Fruit fly (Drosophila melanogaster): Measurements from ENCODE around the gene ImpL2.
A peak's percentile ranks its signal among the peaks of the same experiment; 100 is the strongest.

Gene ImpL2

dm6 chr3L:4221226-4221770, 14.6 kb downstream of the ImpL2 start:
- TF ChIP-seq Ets65A (GFP tag) (no peak), Meics (GFP tag; optimal IDR thresholded peaks at IDR 0.05) (peak; percentile 22), Camta (GFP tag; optimal IDR thresholded peaks at IDR 0.05) (no peak), chn (GFP tag; optimal IDR thresholded peaks at IDR 0.05) (no peak), Oli (tag; optimal IDR thresholded peaks at IDR 0.05) (no peak), toy (GFP tag; IDR thresholded peaks at IDR 0.05) (no peak), sug (tag; optimal IDR thresholded peaks at IDR 0.05) (peak; percentile 95), mirr (GFP tag; optimal IDR thresholded peaks at IDR 0.05) (peak; percentile 89), gsb-n (tag; optimal IDR thresholded peaks at IDR 0.05) (peak; percentile 52), CG5953 (GFP tag; IDR thresholded peaks at IDR 0.05) (no peak), MESR4 (GFP tag; optimal IDR thresholded peaks at IDR 0.05) (no peak), Dp (GFP tag; optimal IDR thresholded peaks at IDR 0.05) (no peak), H2.0 (GFP tag; IDR thresholded peaks at IDR 0.05) (no peak), CG4328 (GFP tag; optimal IDR thresholded peaks at IDR 0.05) (peak; percentile 45), CG12219 (GFP tag; optimal IDR thresholded peaks at IDR 0.05) (peak; percentile 43), ci (GFP tag; IDR thresholded peaks at IDR 0.05) (0 out of 3 replicates have a peak, but pooled peaks have one; percentile 43), PHDP (tag; optimal IDR thresholded peaks at IDR 0.05) (peak; percentile 29), Fer1 (GFP tag; optimal IDR thresholded peaks at IDR 0.05) (peak; percentile 6), lab (GFP tag; optimal IDR thresholded peaks at IDR 0.05) (peak; percentile 81), E2f2 (GFP tag; IDR thresholded peaks at IDR 0.05) (0 out of 2 replicates have a peak, but pooled peaks have one; percentile 15), NFAT (GFP tag; IDR thresholded peaks at IDR 0.05) (peak; percentile 68; the same call in 1 of the 2 replicates), CG4404 (GFP tag; IDR thresholded peaks at IDR 0.05) (no peak), dmrt11E (tag; optimal IDR thresholded peaks at IDR 0.05) (no peak), schlank (tag; optimal IDR thresholded peaks at IDR 0.05) (peak; percentile 48), MBD-R2 (GFP tag; IDR thresholded peaks at IDR 0.05) (no peak), CG10366 (GFP tag; IDR thresholded peaks at IDR 0.05) (no peak), odd (GFP tag; optimal IDR thresholded peaks at IDR 0.05) (peak; percentile 0), sob (GFP tag; IDR thresholded peaks at IDR 0.05) (no peak), CG10267 (tag; optimal IDR thresholded peaks at IDR 0.05) (no peak), CG32767 (GFP tag; IDR thresholded peaks at IDR 0.05) (no peak), Hmr (GFP tag; optimal IDR thresholded peaks at IDR 0.05) (peak; percentile 34), scrt (GFP tag; optimal IDR thresholded peaks at IDR 0.05) (no peak), Atf-2 (GFP tag; optimal IDR thresholded peaks at IDR 0.05) (no peak), Taf1 (GFP tag; IDR thresholded peaks at IDR 0.05) (no peak), Dek (tag; optimal IDR thresholded peaks at IDR 0.05) (no peak), Awh (GFP tag; IDR thresholded peaks at IDR 0.05) (peak; percentile 65; the same call in 1 of the 2 replicates), oc (tag; optimal IDR thresholded peaks at IDR 0.05) (peak; percentile 2), crol (GFP tag; IDR thresholded peaks at IDR 0.05) (peak; percentile 99), CG12155 (GFP tag; optimal IDR thresholded peaks at IDR 0.05) (no peak), CG8089 (GFP tag; optimal IDR thresholded peaks at IDR 0.05) (no peak), CG11085 (GFP tag; IDR thresholded peaks at IDR 0.05) (no peak), Rx (GFP tag; IDR thresholded peaks at IDR 0.05) (no peak), Bdp1 (GFP tag; optimal IDR thresholded peaks at IDR 0.05) (no peak), CG2875 (GFP tag; optimal IDR thresholded peaks at IDR 0.05) (no peak), CG11504 (tag; optimal IDR thresholded peaks at IDR 0.05) (no peak), Ets97D (GFP tag; optimal IDR thresholded peaks at IDR 0.05) (no peak), CG18599 (GFP tag; optimal IDR thresholded peaks at IDR 0.05) (peak; percentile 26), CG12104 (GFP tag; optimal IDR thresholded peaks at IDR 0.05) (no peak), az2 (GFP tag; optimal IDR thresholded peaks at IDR 0.05) (no peak), CG6683 (GFP tag; optimal IDR thresholded peaks at IDR 0.05) (no peak), CG2120 (GFP tag; optimal IDR thresholded peaks at IDR 0.05) (no peak)

Measured in whole organism, embryonic.